Fruit fly (Drosophila melanogaster): ENCODE measurements around the gene RanBP3.
A peak's percentile ranks its signal among the peaks of the same experiment; 100 is the strongest.

RanBP3 gene

DNA sequence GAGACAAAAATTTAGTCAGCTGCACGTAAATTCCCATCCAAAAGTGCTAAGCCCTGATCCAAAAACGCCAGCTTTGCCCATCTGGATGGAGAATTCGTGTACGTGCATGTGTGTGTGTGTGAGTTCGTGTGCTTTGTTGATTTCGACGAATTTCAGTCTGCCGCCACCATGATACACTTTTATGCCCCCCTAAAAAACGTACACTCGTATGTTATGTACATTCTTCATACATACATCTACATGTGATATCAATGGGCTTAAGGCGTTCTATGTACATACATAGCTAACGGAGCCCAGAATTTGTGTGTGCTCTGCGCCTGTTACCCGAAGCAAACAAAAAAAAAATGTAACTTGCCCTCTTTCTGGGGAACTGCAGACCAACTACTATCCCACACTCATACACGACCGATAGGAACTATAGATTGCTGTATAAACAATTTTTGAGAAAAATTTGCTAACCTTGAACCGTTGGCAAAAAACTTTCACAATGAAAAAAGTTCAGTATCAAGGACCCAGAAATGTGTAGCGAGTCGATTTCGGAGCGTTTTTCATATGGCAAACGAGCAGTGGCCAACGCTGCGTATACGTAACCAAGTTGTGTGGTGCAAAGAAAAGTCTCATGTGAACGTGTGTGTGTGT is 26.8 kb downstream of the RanBP3 start (continued):
- no peak for TF ChIP-seq CG7745 (tag; optimal IDR thresholded peaks at IDR 0.05)
- no peak for TF ChIP-seq CG31365 (tag; optimal IDR thresholded peaks at IDR 0.05)
- TF ChIP-seq wek (GFP tag; optimal IDR thresholded peaks at IDR 0.05), result peak; percentile 30
- TF ChIP-seq C15 (GFP tag; IDR thresholded peaks at IDR 0.05), result no peak
- TF ChIP-seq tup (GFP tag; optimal IDR thresholded peaks at IDR 0.05), result no peak
- TF ChIP-seq CG9932 (GFP tag; IDR thresholded peaks at IDR 0.05), result no peak
- TF ChIP-seq ase (GFP tag; IDR thresholded peaks at IDR 0.05), result no peak
- TF ChIP-seq pum (GFP tag; optimal IDR thresholded peaks at IDR 0.05), result no peak
- no peak for TF ChIP-seq row (GFP tag; IDR thresholded peaks at IDR 0.05)
- TF ChIP-seq exex (tag; optimal IDR thresholded peaks at IDR 0.05), result no peak
- peak; percentile 50 for TF ChIP-seq BtbVII (GFP tag; optimal IDR thresholded peaks at IDR 0.05)
- TF ChIP-seq CG10147 (GFP tag; optimal IDR thresholded peaks at IDR 0.05), result no peak
- TF ChIP-seq CG13624 (GFP tag; optimal IDR thresholded peaks at IDR 0.05), result no peak
- peak; percentile 68 for TF ChIP-seq HmgZ (tag; optimal IDR thresholded peaks at IDR 0.05)
- TF ChIP-seq hkb (optimal IDR thresholded peaks at IDR 0.05), result no peak
- TF ChIP-seq hkb (GFP tag; IDR thresholded peaks at IDR 0.05), result no peak
- no peak for TF ChIP-seq Meics (GFP tag; optimal IDR thresholded peaks at IDR 0.05)
- peak; percentile 49 for TF ChIP-seq cwo (GFP tag; optimal IDR thresholded peaks at IDR 0.05)
- no peak for TF ChIP-seq fd96Cb (tag; optimal IDR thresholded peaks at IDR 0.05)
- TF ChIP-seq so (GFP tag; IDR thresholded peaks at IDR 0.05), result 0 out of 3 replicates have a peak, but pooled peaks have one; percentile 9
- no peak for TF ChIP-seq gt (GFP tag; IDR thresholded peaks at IDR 0.05)
- peak; percentile 66 for TF ChIP-seq B-H2 (GFP tag; optimal IDR thresholded peaks at IDR 0.05)
- TF ChIP-seq dysf (GFP tag; IDR thresholded peaks at IDR 0.05), result no peak; the same call in 2 of the 3 replicates
- no peak for TF ChIP-seq CHES-1-like (GFP tag; optimal IDR thresholded peaks at IDR 0.05)
- peak; percentile 34 for TF ChIP-seq pfk (GFP tag; optimal IDR thresholded peaks at IDR 0.05)
- TF ChIP-seq CG3163 (GFP tag; optimal IDR thresholded peaks at IDR 0.05), result no peak
- TF ChIP-seq jing (GFP tag; optimal IDR thresholded peaks at IDR 0.05), result no peak
- no peak for TF ChIP-seq phol (tag; optimal IDR thresholded peaks at IDR 0.05)
- no peak for TF ChIP-seq Lpt (GFP tag; optimal IDR thresholded peaks at IDR 0.05)
- TF ChIP-seq Bgb (GFP tag; IDR thresholded peaks at IDR 0.05; ENCODE audit: partially characterized antibody), result no peak
- TF ChIP-seq Max (GFP tag; optimal IDR thresholded peaks at IDR 0.05), result no peak
- TF ChIP-seq HLH3B (GFP tag; IDR thresholded peaks at IDR 0.05), result 0 out of 2 replicates have a peak, but pooled peaks have one; percentile 21
- no peak for TF ChIP-seq Dbx (GFP tag; IDR thresholded peaks at IDR 0.05)
- no peak for TF ChIP-seq CG14667 (GFP tag; IDR thresholded peaks at IDR 0.05)
- TF ChIP-seq CG6765 (GFP tag; optimal IDR thresholded peaks at IDR 0.05), result no peak
- TF ChIP-seq knrl (GFP tag; IDR thresholded peaks at IDR 0.05; ENCODE audit: partially characterized antibody), result no peak
- TF ChIP-seq aop (GFP tag; IDR thresholded peaks at IDR 0.05), result no peak
- TF ChIP-seq ken (GFP tag; IDR thresholded peaks at IDR 0.05), result no peak
- TF ChIP-seq slbo (GFP tag; IDR thresholded peaks at IDR 0.05), result no peak
- no peak for TF ChIP-seq croc (GFP tag; conservative IDR thresholded peaks at IDR 0.05)
- no peak for TF ChIP-seq Sox102F (GFP tag; optimal IDR thresholded peaks at IDR 0.05)
- TF ChIP-seq CG34224 (GFP tag; IDR thresholded peaks at IDR 0.05; ENCODE audit: partially characterized antibody), result no peak
- no peak for TF ChIP-seq CG2712 (tag; optimal IDR thresholded peaks at IDR 0.05)
- TF ChIP-seq Ssrp (tag; optimal IDR thresholded peaks at IDR 0.05), result no peak
- TF ChIP-seq repo (GFP tag; optimal IDR thresholded peaks at IDR 0.05), result no peak
- TF ChIP-seq kay (GFP tag; optimal IDR thresholded peaks at IDR 0.05), result no peak
- no peak for TF ChIP-seq tio (GFP tag; optimal IDR thresholded peaks at IDR 0.05)
- peak; percentile 21 for TF ChIP-seq CG1233 (GFP tag; optimal IDR thresholded peaks at IDR 0.05)
- no peak for TF ChIP-seq HLH54F (GFP tag; optimal IDR thresholded peaks at IDR 0.05)
- TF ChIP-seq CG4707 (GFP tag; optimal IDR thresholded peaks at IDR 0.05), result no peak
- TF ChIP-seq Mad (GFP tag; optimal IDR thresholded peaks at IDR 0.05), result no peak
